Fruit fly (Drosophila melanogaster) whole organism: ENCODE results near the gene CG12502.

ENCODE experiments used
- CG8478 ChIP-seq: fragments of >200 bp; optimal IDR thresholded peaks from 2 replicates; lab custom pipeline; 2018; ENCODE audit warnings: inconsistent platforms
- EcR ChIP-seq, 2 experiments: fragments of >200 bp; optimal IDR thresholded peaks; 2 replicates each; lab custom pipeline; 2017; ENCODE audit warnings: missing biosample characterization in 2 of 2, missing genetic modification characterization in 2 of 2, missing genetic modification reagents in 2 of 2
- pan ChIP-seq: fragments of >200 bp; optimal IDR thresholded peaks from 2 replicates; lab custom pipeline; 2017
- psq ChIP-seq: fragments of >200 bp; optimal IDR thresholded peaks from 2 replicates; lab custom pipeline; 2017
- usp ChIP-seq: fragments of >200 bp; optimal IDR thresholded peaks from 2 replicates; lab custom pipeline; 2017; ENCODE audit warnings: missing biosample characterization, missing genetic modification characterization, mixed read lengths

- TF ChIP-seq EcR (GFP tag; optimal IDR thresholded peaks at IDR 0.05; lab: Kevin White, UChicago) (no peak), pan (no peak), CG8478 (lab: Kevin White, UChicago) (no peak), usp (no peak), psq (lab: Kevin White, UChicago) (no peak)
Measured at dm6 chr3L:837552-838187, 27.5 kb upstream of the CG12502 start, which contains the start of the genes CG13901 and CG13887.
